Fruit fly (Drosophila melanogaster) whole organism, pupa: Measurements from ENCODE around the gene alpha-Est7.

ENCODE experiments used
- CG10348 ChIP-seq: fragments of 200-800 bp; sonication (Bioruptor generic); IDR thresholded peaks from 2 replicates; pipeline ENCODE4 v1.3.6; 2022; ENCODE audit warnings: missing biosample characterization, missing genetic modification characterization
- CG12605 ChIP-seq: fragments of 200-800 bp; sonication (Bioruptor generic); IDR thresholded peaks from 2 replicates; pipeline ENCODE4 v1.3.6; 2022; ENCODE audit warnings: missing biosample characterization, missing genetic modification characterization
- CG13204 ChIP-seq: fragments of 200-800 bp; sonication (Bioruptor generic); optimal IDR thresholded peaks from 2 replicates; lab custom pipeline; 2018; ENCODE audit warnings: missing biosample characterization, mild to moderate bottlenecking, missing genetic modification characterization, moderate library complexity
- CG14655 ChIP-seq: fragments of 200-800 bp; sonication (Bioruptor generic); optimal IDR thresholded peaks from 3 replicates; lab custom pipeline; 2017; ENCODE audit warnings: mild to moderate bottlenecking, missing biosample characterization, missing genetic modification reagents, missing genetic modification characterization
- CG15710 ChIP-seq: fragments of 200-800 bp; sonication (Bioruptor generic); optimal IDR thresholded peaks from 2 replicates; lab custom pipeline; 2018; ENCODE audit warnings: missing biosample characterization, mild to moderate bottlenecking, missing genetic modification characterization, moderate library complexity
- CG32121 ChIP-seq: fragments of 200-800 bp; sonication (Bioruptor generic); IDR thresholded peaks from 2 replicates; pipeline ENCODE4 v1.3.6; 2022; ENCODE audit warnings: missing biosample characterization, missing genetic modification characterization
- CG8301 ChIP-seq: fragments of 200-800 bp; sonication (Bioruptor generic); optimal IDR thresholded peaks from 2 replicates; lab custom pipeline; 2018; ENCODE audit warnings: missing biosample characterization, mild to moderate bottlenecking, missing genetic modification characterization
- D1 ChIP-seq: fragments of 200-800 bp; sonication (Bioruptor generic); optimal IDR thresholded peaks from 2 replicates; lab custom pipeline; 2018; ENCODE audit warnings: missing biosample characterization, mild to moderate bottlenecking, missing genetic modification characterization, moderate library complexity
- EcR ChIP-seq: fragments of 200-800 bp; sonication (Bioruptor generic); optimal IDR thresholded peaks from 3 replicates; lab custom pipeline; 2019; ENCODE audit warnings: missing biosample characterization, missing genetic modification characterization, mild to moderate bottlenecking, moderate library complexity, missing genetic modification reagents
- Pif1A ChIP-seq: fragments of 200-800 bp; sonication (Bioruptor generic); optimal IDR thresholded peaks from 3 replicates; lab custom pipeline; 2016; ENCODE audit warnings: missing biosample characterization, missing genetic modification characterization
- Snoo ChIP-seq: fragments of 200-800 bp; sonication (Bioruptor generic); optimal IDR thresholded peaks from 3 replicates; lab custom pipeline; 2017; ENCODE audit warnings: missing biosample characterization, mild to moderate bottlenecking, missing genetic modification characterization, inconsistent platforms
- gl ChIP-seq: fragments of 200-800 bp; sonication (Bioruptor generic); optimal IDR thresholded peaks from 2 replicates; lab custom pipeline; 2018; ENCODE audit warnings: missing biosample characterization, mild to moderate bottlenecking, missing genetic modification characterization
- rn ChIP-seq: fragments of 200-800 bp; sonication (Bioruptor generic); IDR thresholded peaks from 2 replicates; pipeline ENCODE4 v1.3.6; 2022; ENCODE audit warnings: missing biosample characterization, missing genetic modification characterization

DNA sequence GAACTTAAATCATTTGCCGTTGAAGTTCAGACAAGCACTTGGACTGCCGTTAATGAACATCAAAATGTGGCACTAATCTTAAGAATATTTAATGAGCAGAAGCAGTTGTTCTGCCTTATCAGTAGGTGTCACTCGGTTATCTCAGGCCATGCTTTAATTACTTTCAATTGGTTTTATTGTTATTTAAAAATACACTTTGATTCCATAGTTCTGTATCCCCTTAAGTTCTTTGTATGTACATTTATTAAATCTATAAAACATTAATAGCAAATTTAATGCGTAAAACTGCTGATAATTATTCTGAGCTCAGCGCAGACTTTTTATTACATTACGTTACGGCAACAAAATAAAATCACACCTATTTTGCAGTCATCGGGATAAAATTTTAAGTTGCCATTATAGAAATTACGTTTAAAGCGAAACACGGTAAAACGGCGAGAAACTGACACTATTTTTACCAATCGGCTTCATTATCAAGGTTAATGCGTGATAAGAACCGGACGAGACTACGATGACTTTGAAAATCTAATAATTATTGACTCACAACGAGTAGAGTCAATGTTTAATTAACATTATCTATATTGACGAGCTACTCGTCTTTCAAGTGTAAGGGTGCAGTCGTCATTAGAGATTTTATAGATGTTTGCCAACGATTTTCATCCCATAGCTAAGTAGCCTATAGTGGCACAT, 1.1 kb downstream of the alpha-Est7 start:
- TF ChIP-seq CG12605 (GFP tag; lab: Robert Waterston, UW) (no peak), Pif1A (GFP tag; lab: Kevin White, UChicago) (no peak), CG8301 (no peak), Snoo (tag; lab: Kevin White, UChicago) (no peak), D1 (tag; lab: Kevin White, UChicago) (no peak), gl (tag; lab: Kevin White, UChicago) (no peak), CG15710 (no peak), CG32121 (no peak), rn (GFP tag; lab: Robert Waterston, UW) (no peak), CG13204 (GFP tag; lab: Kevin White, UChicago) (no peak), CG14655 (GFP tag; lab: Kevin White, UChicago) (no peak), EcR (GFP tag; lab: Kevin White, UChicago) (no peak), CG10348 (GFP tag; lab: Robert Waterston, UW) (no peak)
